Fruit fly (Drosophila melanogaster) whole organism, pupa: Measurements from ENCODE around the gene udt.

ENCODE experiments used
- CG17806 ChIP-seq: fragments of 200-800 bp; sonication (Bioruptor generic); optimal IDR thresholded peaks from 2 replicates; lab custom pipeline; 2018; ENCODE audit warnings: missing biosample characterization, mild to moderate bottlenecking, missing genetic modification characterization, moderate library complexity
- CG32121 ChIP-seq: fragments of 200-800 bp; sonication (Bioruptor generic); IDR thresholded peaks from 2 replicates; pipeline ENCODE4 v1.3.6; 2022; ENCODE audit warnings: missing biosample characterization, missing genetic modification characterization
- CG34367 ChIP-seq: fragments of 200-800 bp; sonication (Bioruptor generic); optimal IDR thresholded peaks from 2 replicates; lab custom pipeline; 2018; ENCODE audit warnings: missing biosample characterization, mild to moderate bottlenecking, missing genetic modification characterization
- D1 ChIP-seq: fragments of 200-800 bp; sonication (Bioruptor generic); optimal IDR thresholded peaks from 2 replicates; lab custom pipeline; 2018; ENCODE audit warnings: missing biosample characterization, mild to moderate bottlenecking, missing genetic modification characterization, moderate library complexity
- EcR ChIP-seq: fragments of 200-800 bp; sonication (Bioruptor generic); optimal IDR thresholded peaks from 3 replicates; lab custom pipeline; 2019; ENCODE audit warnings: missing biosample characterization, missing genetic modification characterization, mild to moderate bottlenecking, moderate library complexity, missing genetic modification reagents
- Pif1A ChIP-seq: fragments of 200-800 bp; sonication (Bioruptor generic); optimal IDR thresholded peaks from 3 replicates; lab custom pipeline; 2016; ENCODE audit warnings: missing biosample characterization, missing genetic modification characterization
- fd96Ca ChIP-seq: fragments of 200-800 bp; sonication (Bioruptor generic); IDR thresholded peaks from 3 replicates; pipeline ENCODE4 v1.3.6; 2022; ENCODE audit warnings: missing biosample characterization, missing genetic modification characterization
- rn ChIP-seq: fragments of 200-800 bp; sonication (Bioruptor generic); IDR thresholded peaks from 2 replicates; pipeline ENCODE4 v1.3.6; 2022; ENCODE audit warnings: missing biosample characterization, missing genetic modification characterization

- TF ChIP-seq CG32121 (GFP tag; lab: Robert Waterston, UW): peak; percentile 20; the same call in 1 of the 2 replicates
- no peak for TF ChIP-seq D1 (tag; lab: Kevin White, UChicago)
- no peak for TF ChIP-seq Pif1A (GFP tag; lab: Kevin White, UChicago)
- no peak for TF ChIP-seq rn (GFP tag; lab: Robert Waterston, UW)
- TF ChIP-seq CG17806 (tag; lab: Kevin White, UChicago): peak; percentile 6
- TF ChIP-seq EcR (GFP tag; lab: Kevin White, UChicago): peak; percentile 6
- peak; percentile 28; the same call in 1 of the 3 replicates for TF ChIP-seq fd96Ca (GFP tag; lab: Robert Waterston, UW)
- TF ChIP-seq CG34367 (tag; lab: Kevin White, UChicago): no peak
Measured at dm6 chr3R:23752728-23753127, 10.3 kb downstream of the udt start, which contains the start of the genes RanBP3 and Rpt5.
